Fruit fly (Drosophila melanogaster): ENCODE measurements around the gene CHES-1-like.

DNA sequence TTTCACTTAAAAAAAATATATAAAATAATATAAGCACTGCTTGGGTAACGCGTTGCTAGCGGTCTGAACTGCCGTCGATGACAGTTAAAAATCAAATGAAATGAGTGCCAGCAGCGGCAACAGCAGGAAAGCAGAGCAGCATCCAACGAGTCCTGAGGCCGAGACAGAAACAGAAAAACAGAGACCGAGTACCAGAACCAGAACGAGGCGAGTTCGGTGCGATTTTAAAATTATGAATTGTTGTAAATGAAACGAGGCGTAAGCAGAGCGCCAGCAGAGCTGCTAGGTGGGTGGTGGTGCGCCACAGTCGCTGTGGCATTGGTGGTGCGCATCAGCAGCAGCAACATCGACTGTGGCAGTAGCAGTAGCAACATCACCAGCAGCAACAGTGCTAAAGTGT is 8.6 kb upstream of the CHES-1-like start, which contains the start of gene CG15478:
- no peak for TF ChIP-seq Ets98B (GFP tag; IDR thresholded peaks at IDR 0.05)
- TF ChIP-seq EcR (GFP tag; optimal IDR thresholded peaks at IDR 0.05): no peak
- TF ChIP-seq D1 (tag; optimal IDR thresholded peaks at IDR 0.05): no peak
- no peak for TF ChIP-seq Pif1B (GFP tag; optimal IDR thresholded peaks at IDR 0.05)
- TF ChIP-seq fd96Ca (GFP tag; IDR thresholded peaks at IDR 0.05): no peak
- TF ChIP-seq CG9948 (tag; optimal IDR thresholded peaks at IDR 0.05): no peak
- no peak for TF ChIP-seq gl (tag; optimal IDR thresholded peaks at IDR 0.05)
- TF ChIP-seq CG17806 (tag; optimal IDR thresholded peaks at IDR 0.05): no peak
- no peak for TF ChIP-seq CG32121 (GFP tag; IDR thresholded peaks at IDR 0.05)
- no peak for TF ChIP-seq CG14655 (GFP tag; optimal IDR thresholded peaks at IDR 0.05)
- no peak for TF ChIP-seq CG10348 (GFP tag; IDR thresholded peaks at IDR 0.05)
